Worm (Caenorhabditis elegans) whole organism, L4 larva: Measurements from ENCODE around the gene tftc-5.

Experiments
- egl-43 ChIP-seq: fragments of 200-800 bp; sonication (Bioruptor generic); IDR thresholded peaks from 2 replicates; pipeline ENCODE4 v1.3.6; 2022; ENCODE audit warnings: missing genetic modification reagents, missing genetic modification characterization, missing compliant biosample characterization
- fos-1 ChIP-seq: fragments of 150-350 bp; optimal IDR thresholded peaks from 2 replicates; lab custom pipeline; 2014; ENCODE audit warnings: missing biosample characterization, missing genetic modification characterization
- mdt-29 ChIP-seq: fragments of 200-800 bp; sonication (Bioruptor generic); IDR thresholded peaks from 2 replicates; pipeline ENCODE4 v1.3.6; 2022; ENCODE audit warnings: missing genetic modification reagents, missing genetic modification characterization, missing compliant biosample characterization
- ztf-11 ChIP-seq: fragments of 150-350 bp; optimal IDR thresholded peaks from 2 replicates; lab custom pipeline; 2014; ENCODE audit warnings: missing biosample characterization, missing genetic modification characterization

- TF ChIP-seq ztf-11 (tag; lab: Kevin White, UChicago), result no peak
- TF ChIP-seq egl-43 (GFP tag; lab: Robert Waterston, UW), result no peak
- no peak for TF ChIP-seq fos-1 (tag; lab: Kevin White, UChicago)
- TF ChIP-seq mdt-29, result no peak
These were observed 8.9 kb upstream of the tftc-5 start for ce11 chrIII:4013061-4013460.
